Worm (Caenorhabditis elegans): ENCODE data around the gene hil-7.

ce11 chrIV:6603549-6603948, 42.6 kb upstream of the hil-7 start:
- no peak for TF ChIP-seq ceh-36 (tag; optimal IDR thresholded peaks at IDR 0.05)
- no peak for TF ChIP-seq hnd-1 (tag; optimal IDR thresholded peaks at IDR 0.05)
- no peak for TF ChIP-seq flt-1 (GFP tag; IDR thresholded peaks at IDR 0.05)
- no peak for TF ChIP-seq ama-1 (optimal IDR thresholded peaks at IDR 0.05)

All from whole organism, early embryonic.